Fruit fly (Drosophila melanogaster) whole organism, embryonic: ENCODE results near the gene puf.
A peak's percentile ranks its signal among the peaks of the same experiment; 100 is the strongest.

ENCODE experiments used
- CG10979 ChIP-seq: fragments of 200-800 bp; sonication (Bioruptor generic); optimal IDR thresholded peaks from 2 replicates; lab custom pipeline; 2018; ENCODE audit warnings: missing biosample characterization, mild to moderate bottlenecking, missing genetic modification characterization, moderate library complexity
- CG11504 ChIP-seq: fragments of 200-800 bp; sonication (Bioruptor generic); optimal IDR thresholded peaks from 3 replicates; lab custom pipeline; 2019; ENCODE audit warnings: missing biosample characterization, mild to moderate bottlenecking, missing genetic modification characterization, moderate library complexity
- CG12769 ChIP-seq: fragments of 200-800 bp; sonication (Bioruptor generic); optimal IDR thresholded peaks from 2 replicates; lab custom pipeline; 2019; ENCODE audit warnings: missing biosample characterization, mild to moderate bottlenecking, missing genetic modification characterization, moderate library complexity
- CG14667 ChIP-seq: fragments of 200-800 bp; sonication (Bioruptor generic); IDR thresholded peaks from 2 replicates; pipeline ENCODE4 v1.3.6; 2022; ENCODE audit warnings: missing biosample characterization, missing genetic modification characterization
- CG15073 ChIP-seq: fragments of 200-800 bp; sonication (Bioruptor generic); optimal IDR thresholded peaks from 2 replicates; lab custom pipeline; 2016; ENCODE audit warnings: missing biosample characterization, missing genetic modification characterization
- CG15696 ChIP-seq: fragments of 200-800 bp; sonication (Bioruptor generic); optimal IDR thresholded peaks from 2 replicates; lab custom pipeline; 2019; ENCODE audit warnings: missing biosample characterization, mild to moderate bottlenecking, missing genetic modification characterization, moderate library complexity
- CG17186 ChIP-seq: fragments of 200-800 bp; sonication (Bioruptor generic); optimal IDR thresholded peaks from 3 replicates; lab custom pipeline; 2017; ENCODE audit warnings: missing biosample characterization, missing genetic modification reagents, missing genetic modification characterization
- CG17328 ChIP-seq: fragments of 200-800 bp; sonication (Bioruptor generic); IDR thresholded peaks from 2 replicates; pipeline ENCODE4 v1.3.6; 2022; ENCODE audit warnings: missing biosample characterization, missing genetic modification characterization
- CG17802 ChIP-seq: fragments of 200-800 bp; sonication (Bioruptor generic); optimal IDR thresholded peaks from 2 replicates; lab custom pipeline; 2018; ENCODE audit warnings: missing biosample characterization, mild to moderate bottlenecking, missing genetic modification characterization, moderate library complexity
- CG17829 ChIP-seq: fragments of 200-800 bp; optimal IDR thresholded peaks from 2 replicates; lab custom pipeline; 2019; ENCODE audit warnings: missing biosample characterization, mild to moderate bottlenecking, missing genetic modification characterization, moderate library complexity
- CG33213 ChIP-seq: fragments of 200-800 bp; sonication (Bioruptor generic); optimal IDR thresholded peaks from 3 replicates; lab custom pipeline; 2016; ENCODE audit warnings: missing biosample characterization, missing genetic modification characterization
- CG3847 ChIP-seq: fragments of 200-800 bp; sonication (Bioruptor generic); IDR thresholded peaks from 2 replicates; pipeline ENCODE4 v1.3.6; 2022; ENCODE audit warnings: missing biosample characterization, missing genetic modification characterization
- CG5180 ChIP-seq: fragments of 200-800 bp; sonication (Bioruptor generic); optimal IDR thresholded peaks from 3 replicates; lab custom pipeline; 2017; ENCODE audit warnings: missing biosample characterization, missing genetic modification characterization, mild to moderate bottlenecking, moderate library complexity, missing genetic modification reagents
- CG6813 ChIP-seq: fragments of 200-800 bp; sonication (Bioruptor generic); optimal IDR thresholded peaks from 2 replicates; lab custom pipeline; 2017; ENCODE audit warnings: missing biosample characterization, missing genetic modification characterization, mild to moderate bottlenecking, moderate library complexity, missing genetic modification reagents
- CG7786 ChIP-seq: fragments of 200-800 bp; sonication (Bioruptor generic); optimal IDR thresholded peaks from 2 replicates; lab custom pipeline; 2016; ENCODE audit warnings: missing biosample characterization, missing genetic modification characterization
- CG8388 ChIP-seq: fragments of 200-800 bp; sonication (Bioruptor generic); optimal IDR thresholded peaks from 2 replicates; lab custom pipeline; 2019; ENCODE audit warnings: missing biosample characterization, mild to moderate bottlenecking, missing genetic modification characterization, moderate library complexity
- CTCF ChIP-seq: fragments of 200-800 bp; sonication (Bioruptor generic); optimal IDR thresholded peaks from 2 replicates; lab custom pipeline; 2017; ENCODE audit warnings: missing biosample characterization, mild to moderate bottlenecking, missing genetic modification characterization, moderate library complexity
- D ChIP-seq, 2 experiments: fragments of 200-800 bp in 1 of 2; fragments of >200 bp in 1 of 2; sonication (Bioruptor generic) in 1 of 2; optimal IDR thresholded peaks; 2 replicates in 1 of 2; 3 replicates in 1 of 2; lab custom pipeline; 2017; ENCODE audit warnings: mild to moderate bottlenecking in 1 of 2, missing biosample characterization in 1 of 2, missing genetic modification characterization in 1 of 2, missing genetic modification reagents in 1 of 2
- D19A ChIP-seq: fragments of 200-800 bp; optimal IDR thresholded peaks from 3 replicates; lab custom pipeline; 2019; ENCODE audit warnings: missing biosample characterization, mild to moderate bottlenecking, missing genetic modification characterization, moderate library complexity
- Dbx ChIP-seq: fragments of 200-800 bp; sonication (Bioruptor generic); IDR thresholded peaks from 3 replicates; pipeline ENCODE4 v1.3.6; 2022; ENCODE audit warnings: missing biosample characterization, missing genetic modification characterization
- E2f2 ChIP-seq: fragments of 200-800 bp; sonication (Bioruptor generic); IDR thresholded peaks from 2 replicates; pipeline ENCODE4 v1.3.6; 2022; ENCODE audit warnings: missing biosample characterization, missing genetic modification characterization
- Elba2 ChIP-seq: fragments of 200-800 bp; sonication (Bioruptor generic); optimal IDR thresholded peaks from 3 replicates; lab custom pipeline; 2016; ENCODE audit warnings: missing biosample characterization, missing genetic modification characterization
- Fer1 ChIP-seq: fragments of 200-800 bp; sonication (Bioruptor generic); optimal IDR thresholded peaks from 2 replicates; lab custom pipeline; 2017; ENCODE audit warnings: missing biosample characterization, mild to moderate bottlenecking, missing genetic modification characterization
- H2.0 ChIP-seq: fragments of 200-800 bp; sonication (Bioruptor generic); IDR thresholded peaks from 2 replicates; pipeline ENCODE4 v1.3.6; 2022; ENCODE audit warnings: missing biosample characterization, missing genetic modification characterization
- HLHmδ ChIP-seq: fragments of 200-800 bp; sonication (Bioruptor generic); optimal IDR thresholded peaks from 2 replicates; lab custom pipeline; 2018; ENCODE audit warnings: missing biosample characterization, mild to moderate bottlenecking, missing genetic modification characterization, moderate library complexity
- Max ChIP-seq: fragments of 200-800 bp; sonication (Bioruptor generic); optimal IDR thresholded peaks from 2 replicates; lab custom pipeline; 2016; ENCODE audit warnings: missing biosample characterization, mild to moderate bottlenecking, missing genetic modification characterization
- Med ChIP-seq: fragments of 200-800 bp; sonication (Bioruptor generic); peaks from one replicate; lab custom pipeline; 2016; ENCODE audit warnings: missing biosample characterization, missing genetic modification characterization, mild to moderate bottlenecking, inconsistent platforms, moderate library complexity
- Meics ChIP-seq: fragments of 200-800 bp; sonication (Bioruptor generic); optimal IDR thresholded peaks from 2 replicates; lab custom pipeline; 2017; ENCODE audit warnings: missing biosample characterization, mild to moderate bottlenecking, missing genetic modification characterization
- NFAT ChIP-seq: fragments of 200-800 bp; sonication (Bioruptor generic); IDR thresholded peaks from 2 replicates; pipeline ENCODE4 v1.3.6; 2022; ENCODE audit warnings: missing biosample characterization, missing genetic modification characterization
- Ptx1 ChIP-seq: fragments of 200-800 bp; sonication (Bioruptor generic); IDR thresholded peaks from 2 replicates; pipeline ENCODE4 v1.3.6; 2022; ENCODE audit warnings: missing biosample characterization, missing genetic modification characterization
- Scr ChIP-seq: fragments of 200-800 bp; sonication (Bioruptor generic); IDR thresholded peaks from 2 replicates; pipeline ENCODE4 v1.3.6; 2022; ENCODE audit warnings: missing biosample characterization, missing genetic modification characterization; ENCODE audit not compliant: partially characterized antibody
- Taf1 ChIP-seq: fragments of 200-800 bp; sonication (Bioruptor generic); IDR thresholded peaks from 2 replicates; pipeline ENCODE4 v1.3.6; 2022; ENCODE audit warnings: missing biosample characterization, missing genetic modification characterization
- ac ChIP-seq: fragments of 200-800 bp; sonication (Bioruptor generic); optimal IDR thresholded peaks from 3 replicates; lab custom pipeline; 2017; ENCODE audit warnings: missing biosample characterization, mild to moderate bottlenecking, missing genetic modification characterization
- bab2 ChIP-seq: fragments of 200-800 bp; sonication (Bioruptor generic); optimal IDR thresholded peaks from 2 replicates; lab custom pipeline; 2016; ENCODE audit warnings: missing biosample characterization, missing genetic modification characterization
- crol ChIP-seq: fragments of 200-800 bp; sonication (Bioruptor generic); IDR thresholded peaks from 2 replicates; pipeline ENCODE4 v1.3.6; 2022; ENCODE audit warnings: missing biosample characterization, missing genetic modification characterization
- crp ChIP-seq, 2 experiments: fragments of 200-800 bp; sonication (Bioruptor generic); optimal IDR thresholded peaks; 2 replicates in 1 of 2; 3 replicates in 1 of 2; lab custom pipeline; 2017; ENCODE audit warnings: missing biosample characterization in 2 of 2, missing genetic modification characterization in 2 of 2, mild to moderate bottlenecking in 1 of 2, moderate library complexity in 1 of 2
- da ChIP-seq: fragments of 200-800 bp; sonication (Bioruptor generic); optimal IDR thresholded peaks from 2 replicates; lab custom pipeline; 2016; ENCODE audit warnings: missing biosample characterization, missing genetic modification characterization
- fd102C ChIP-seq: fragments of 200-800 bp; sonication (Bioruptor generic); optimal IDR thresholded peaks from 2 replicates; lab custom pipeline; 2018; ENCODE audit warnings: missing biosample characterization, mild to moderate bottlenecking, missing genetic modification characterization, moderate library complexity
- fru ChIP-seq: fragments of >200 bp; optimal IDR thresholded peaks from 2 replicates; lab custom pipeline; 2017
- fu2 ChIP-seq: fragments of 200-800 bp; sonication (Bioruptor generic); optimal IDR thresholded peaks from 2 replicates; lab custom pipeline; 2016; ENCODE audit warnings: missing biosample characterization, missing genetic modification characterization
- jumu ChIP-seq: fragments of 200-800 bp; sonication (Bioruptor generic); optimal IDR thresholded peaks from 3 replicates; lab custom pipeline; 2016; ENCODE audit warnings: missing biosample characterization, missing genetic modification characterization
- kah ChIP-seq: fragments of 200-800 bp; sonication (Bioruptor generic); optimal IDR thresholded peaks from 2 replicates; lab custom pipeline; 2018; ENCODE audit warnings: missing biosample characterization, mild to moderate bottlenecking, missing genetic modification characterization
- peb ChIP-seq: fragments of 200-800 bp; sonication (Bioruptor generic); IDR thresholded peaks from 2 replicates; pipeline ENCODE4 v1.3.6; 2022; ENCODE audit warnings: missing biosample characterization, missing genetic modification characterization
- sd ChIP-seq: fragments of 200-800 bp; sonication (Bioruptor generic); optimal IDR thresholded peaks from 3 replicates; lab custom pipeline; 2018; ENCODE audit warnings: missing biosample characterization, mild to moderate bottlenecking, missing genetic modification characterization, moderate library complexity
- sens ChIP-seq: fragments of 200-800 bp; sonication (Bioruptor generic); peaks from one replicate; lab custom pipeline; 2016; ENCODE audit warnings: missing biosample characterization, missing genetic modification characterization
- seq ChIP-seq: fragments of 200-800 bp; sonication (Bioruptor generic); IDR thresholded peaks from 2 replicates; pipeline ENCODE4 v1.3.6; 2022; ENCODE audit warnings: missing biosample characterization, missing genetic modification characterization
- slp2 ChIP-seq: fragments of 200-800 bp; sonication (Bioruptor generic); optimal IDR thresholded peaks from 2 replicates; lab custom pipeline; 2016; ENCODE audit warnings: missing biosample characterization, missing genetic modification characterization
- sr ChIP-seq: fragments of 200-800 bp; sonication (Bioruptor generic); IDR thresholded peaks from 3 replicates; pipeline ENCODE4 v1.3.6; 2022; ENCODE audit warnings: missing biosample characterization, missing genetic modification characterization
- tll ChIP-seq, 2 experiments: fragments of 200-800 bp in 1 of 2; fragments of >200 bp in 1 of 2; sonication (Bioruptor generic) in 1 of 2; optimal IDR thresholded peaks; 2 replicates each; lab custom pipeline; 2017 to 2019; ENCODE audit warnings: missing biosample characterization in 2 of 2, missing genetic modification characterization in 2 of 2, mild to moderate bottlenecking in 1 of 2, moderate library complexity in 1 of 2
- tx ChIP-seq: fragments of 200-800 bp; sonication (Bioruptor generic); optimal IDR thresholded peaks from 2 replicates; lab custom pipeline; 2016; ENCODE audit warnings: missing biosample characterization, missing genetic modification characterization
- vvl ChIP-seq: fragments of 200-800 bp; sonication (Bioruptor generic); IDR thresholded peaks from 2 replicates; pipeline ENCODE4 v1.3.6; 2022; ENCODE audit warnings: missing biosample characterization, missing genetic modification characterization
- wor ChIP-seq: fragments of 200-800 bp; sonication (Bioruptor generic); IDR thresholded peaks from 2 replicates; pipeline ENCODE4 v1.3.6; 2022; ENCODE audit warnings: missing biosample characterization, missing genetic modification characterization
- zfh2 ChIP-seq: fragments of 200-800 bp; sonication (Bioruptor generic); optimal IDR thresholded peaks from 2 replicates; lab custom pipeline; 2016; ENCODE audit warnings: missing biosample characterization, missing genetic modification characterization

puf gene

DNA sequence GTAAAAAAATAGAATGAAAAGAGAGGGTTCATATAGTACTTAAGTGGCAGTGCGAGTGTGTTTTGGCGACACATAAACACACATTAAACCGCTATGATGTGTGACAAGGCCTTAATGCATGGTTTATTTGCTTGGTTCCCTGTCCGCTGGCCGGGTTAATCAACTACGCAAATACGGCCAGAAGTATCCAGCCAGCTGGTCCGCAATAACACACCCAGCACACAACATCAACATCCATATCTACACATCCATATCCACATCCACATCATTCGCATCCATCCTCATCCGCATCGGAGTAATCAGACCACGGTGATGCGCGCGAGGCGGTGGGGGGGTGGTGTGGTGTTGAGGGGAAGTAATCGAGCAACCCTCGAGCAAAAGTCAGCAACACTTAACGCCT lies 43.0 kb downstream of the puf start (continued):
- TF ChIP-seq CG10979 (tag; lab: Kevin White, UChicago): no peak
- no peak for TF ChIP-seq Dbx (GFP tag; lab: Robert Waterston, UW)
- TF ChIP-seq fru (lab: Kevin White, UChicago): no peak
- peak; percentile 43 for TF ChIP-seq CG17802
- TF ChIP-seq da (GFP tag; lab: Kevin White, UChicago): no peak
- no peak for TF ChIP-seq fu2 (GFP tag; lab: Kevin White, UChicago)
- no peak for TF ChIP-seq Elba2 (GFP tag; lab: Kevin White, UChicago)
- TF ChIP-seq slp2 (GFP tag; lab: Kevin White, UChicago): no peak
- no peak for TF ChIP-seq CTCF (GFP tag; lab: Kevin White, UChicago)
- TF ChIP-seq crp (GFP tag; optimal IDR thresholded peaks at IDR 0.05; lab: Kevin White, UChicago): no peak
- no peak for TF ChIP-seq bab2
- no peak for TF ChIP-seq Fer1 (GFP tag; lab: Kevin White, UChicago)
- no peak for TF ChIP-seq peb (GFP tag; lab: Robert Waterston, UW)
- TF ChIP-seq H2.0: no peak
- TF ChIP-seq CG5180: no peak
- no peak for TF ChIP-seq NFAT (GFP tag; lab: Robert Waterston, UW)
- TF ChIP-seq kah (GFP tag; lab: Kevin White, UChicago): no peak
- TF ChIP-seq jumu (GFP tag; lab: Kevin White, UChicago): no peak
- TF ChIP-seq CG3847 (GFP tag; lab: Robert Waterston, UW): 0 out of 2 replicates have a peak, but pooled peaks have one; percentile 8
- TF ChIP-seq CG14667 (GFP tag; lab: Robert Waterston, UW): no peak
- peak; percentile 48 for TF ChIP-seq crol (GFP tag; lab: Robert Waterston, UW)
- TF ChIP-seq Max (GFP tag; lab: Kevin White, UChicago): no peak
- TF ChIP-seq CG17186 (GFP tag; lab: Kevin White, UChicago): no peak
- TF ChIP-seq CG17328: no peak
- TF ChIP-seq CG15073 (GFP tag; lab: Kevin White, UChicago): peak; percentile 12
- TF ChIP-seq CG7786 (GFP tag; lab: Kevin White, UChicago): no peak
- no peak for TF ChIP-seq CG8388 (GFP tag; lab: Kevin White, UChicago)
- peak; percentile 68 for TF ChIP-seq Med
- TF ChIP-seq tx: no peak
- no peak for TF ChIP-seq Ptx1 (GFP tag; lab: Robert Waterston, UW)
- no peak for TF ChIP-seq zfh2 (GFP tag; lab: Kevin White, UChicago)
- no peak for TF ChIP-seq D (optimal IDR thresholded peaks at IDR 0.05; lab: Kevin White, UChicago)
- TF ChIP-seq D (GFP tag; optimal IDR thresholded peaks at IDR 0.05; lab: Kevin White, UChicago): no peak
- no peak for TF ChIP-seq CG17829 (tag; lab: Kevin White, UChicago)
- TF ChIP-seq Meics (GFP tag; lab: Kevin White, UChicago): no peak
- no peak for TF ChIP-seq CG33213 (GFP tag; lab: Kevin White, UChicago)
- no peak for TF ChIP-seq wor (GFP tag; lab: Robert Waterston, UW)
- no peak for TF ChIP-seq CG15696
- TF ChIP-seq, all 482 proteins: peak for 6

DNA sequence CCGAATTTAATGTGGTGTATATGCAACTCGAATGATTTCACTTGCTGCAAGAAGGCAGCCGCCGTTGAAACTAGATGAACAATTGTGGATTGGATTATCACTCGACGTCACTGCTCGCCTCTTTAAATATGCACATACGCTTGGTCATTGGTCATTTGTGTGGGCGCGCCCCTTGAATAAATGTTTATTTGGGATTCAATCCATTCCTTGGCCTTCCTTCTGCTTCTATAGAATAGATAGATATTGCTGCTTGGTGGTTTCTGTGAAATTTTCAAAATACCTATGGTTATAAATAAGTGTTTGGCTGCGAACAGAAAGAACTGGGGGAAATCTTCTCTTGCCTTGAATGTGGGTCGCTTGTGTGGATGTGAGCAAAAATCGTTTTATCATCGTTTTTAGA lies 45.7 kb downstream of the puf start:
- TF ChIP-seq tll (GFP tag; optimal IDR thresholded peaks at IDR 0.05; lab: Kevin White, UChicago) (peak in 1 of 2 experiments; percentile 20), fd102C (GFP tag; lab: Kevin White, UChicago) (peak; percentile 57), ac (peak; percentile 19), sr (GFP tag; lab: Robert Waterston, UW) (peak; percentile 83), E2f2 (GFP tag; lab: Robert Waterston, UW) (0 out of 2 replicates have a peak, but pooled peaks have one; percentile 8), Taf1 (GFP tag; lab: Robert Waterston, UW) (no peak), HLHmδ (GFP tag; lab: Kevin White, UChicago) (no peak), CG11504 (tag; lab: Kevin White, UChicago) (no peak), seq (GFP tag; lab: Robert Waterston, UW) (no peak), D19A (tag; lab: Kevin White, UChicago) (peak; percentile 9), CG6813 (GFP tag; lab: Kevin White, UChicago) (peak; percentile 24), Scr (GFP tag; lab: Robert Waterston, UW) (no peak), CG12769 (peak; percentile 60), sd (peak; percentile 81), vvl (GFP tag; lab: Robert Waterston, UW) (peak; percentile 41; the same call in 1 of the 2 replicates), sens (GFP tag; lab: Kevin White, UChicago) (peak; percentile 61)
